Fruit fly (Drosophila melanogaster) whole organism, embryonic: Measurements from ENCODE around the gene CG32847.

Source experiments
- CG10543 ChIP-seq: fragments of 200-800 bp; sonication (Bioruptor generic); optimal IDR thresholded peaks from 3 replicates; lab custom pipeline; 2017; ENCODE audit warnings: missing biosample characterization, mild to moderate bottlenecking, missing genetic modification characterization, moderate library complexity
- CG12659 ChIP-seq: fragments of 200-800 bp; sonication (Bioruptor generic); optimal IDR thresholded peaks from 3 replicates; lab custom pipeline; 2017; ENCODE audit warnings: mild to moderate bottlenecking, missing biosample characterization, missing genetic modification reagents, missing genetic modification characterization
- CG6765 ChIP-seq: fragments of 200-800 bp; sonication (Bioruptor generic); optimal IDR thresholded peaks from 3 replicates; lab custom pipeline; 2017; ENCODE audit warnings: missing biosample characterization, mild to moderate bottlenecking, missing genetic modification characterization
- CG8478 ChIP-seq: fragments of >200 bp; optimal IDR thresholded peaks from 2 replicates; lab custom pipeline; 2018
- CkIIα-i1 ChIP-seq: fragments of 200-800 bp; sonication (Bioruptor generic); IDR thresholded peaks from 2 replicates; pipeline ENCODE4 v1.3.6; 2022; ENCODE audit warnings: missing biosample characterization, missing genetic modification characterization
- Dll ChIP-seq: fragments of 200-800 bp; sonication (Bioruptor generic); IDR thresholded peaks from 4 replicates; pipeline ENCODE4 v1.3.6; 2022; ENCODE audit warnings: missing biosample characterization, missing genetic modification characterization; ENCODE audit not compliant: partially characterized antibody
- HHEX ChIP-seq: fragments of 200-800 bp; sonication (Bioruptor generic); optimal IDR thresholded peaks from 3 replicates; lab custom pipeline; 2017; ENCODE audit warnings: missing biosample characterization, mild to moderate bottlenecking, missing genetic modification characterization, missing genetic modification reagents
- usp ChIP-seq: fragments of >200 bp; optimal IDR thresholded peaks from 2 replicates; lab custom pipeline; 2017; ENCODE audit warnings: missing biosample characterization, missing genetic modification characterization
- vvl ChIP-seq: fragments of 200-800 bp; sonication (Bioruptor generic); IDR thresholded peaks from 2 replicates; pipeline ENCODE4 v1.3.6; 2022; ENCODE audit warnings: missing biosample characterization, missing genetic modification characterization
- z ChIP-seq: fragments of 200-800 bp; sonication (Bioruptor generic); IDR thresholded peaks from 3 replicates; pipeline ENCODE4 v1.3.6; 2022; ENCODE audit warnings: missing biosample characterization, missing genetic modification characterization

- TF ChIP-seq CG6765 (GFP tag; lab: Kevin White, UChicago) (no peak), vvl (no peak), CG12659 (GFP tag; lab: Kevin White, UChicago) (no peak), CkIIα-i1 (GFP tag; lab: Robert Waterston, UW) (no peak), Dll (GFP tag; lab: Robert Waterston, UW) (no peak), CG10543 (no peak), usp (GFP tag; lab: Kevin White, UChicago) (no peak), CG8478 (lab: Kevin White, UChicago) (no peak), z (GFP tag; lab: Robert Waterston, UW) (no peak), HHEX (GFP tag; lab: Kevin White, UChicago) (no peak)
These were observed 21.8 kb upstream of the CG32847 start for dm6 chr3L:15099541-15099940.
